Worm (Caenorhabditis elegans) whole organism, L4 larva: ENCODE measurements around the gene col-90.

ENCODE experiments used
- daf-12 ChIP-seq: fragments of 150-350 bp; optimal IDR thresholded peaks from 2 replicates; lab custom pipeline; 2014; ENCODE audit warnings: missing biosample characterization, missing genetic modification reagents, missing genetic modification characterization
- egl-27 ChIP-seq: sonication (generic microtip); optimal IDR thresholded peaks from 3 replicates; lab custom pipeline; 2017; ENCODE audit warnings: missing biosample characterization, missing genetic modification reagents, missing genetic modification characterization
- lin-39 ChIP-seq: fragments of 150-350 bp; optimal IDR thresholded peaks from 2 replicates; lab custom pipeline; 2014; ENCODE audit warnings: missing biosample characterization, missing genetic modification reagents, missing genetic modification characterization
- mep-1 ChIP-seq: fragments of 150-350 bp; sonication (generic microtip); optimal IDR thresholded peaks from 3 replicates; lab custom pipeline; 2014; ENCODE audit warnings: missing biosample characterization, missing genetic modification characterization
- nhr-102 ChIP-seq: sonication (generic microtip); optimal IDR thresholded peaks from 2 replicates; lab custom pipeline; 2016; ENCODE audit warnings: mild to moderate bottlenecking, missing genetic modification characterization, moderate library complexity, missing compliant biosample characterization

DNA sequence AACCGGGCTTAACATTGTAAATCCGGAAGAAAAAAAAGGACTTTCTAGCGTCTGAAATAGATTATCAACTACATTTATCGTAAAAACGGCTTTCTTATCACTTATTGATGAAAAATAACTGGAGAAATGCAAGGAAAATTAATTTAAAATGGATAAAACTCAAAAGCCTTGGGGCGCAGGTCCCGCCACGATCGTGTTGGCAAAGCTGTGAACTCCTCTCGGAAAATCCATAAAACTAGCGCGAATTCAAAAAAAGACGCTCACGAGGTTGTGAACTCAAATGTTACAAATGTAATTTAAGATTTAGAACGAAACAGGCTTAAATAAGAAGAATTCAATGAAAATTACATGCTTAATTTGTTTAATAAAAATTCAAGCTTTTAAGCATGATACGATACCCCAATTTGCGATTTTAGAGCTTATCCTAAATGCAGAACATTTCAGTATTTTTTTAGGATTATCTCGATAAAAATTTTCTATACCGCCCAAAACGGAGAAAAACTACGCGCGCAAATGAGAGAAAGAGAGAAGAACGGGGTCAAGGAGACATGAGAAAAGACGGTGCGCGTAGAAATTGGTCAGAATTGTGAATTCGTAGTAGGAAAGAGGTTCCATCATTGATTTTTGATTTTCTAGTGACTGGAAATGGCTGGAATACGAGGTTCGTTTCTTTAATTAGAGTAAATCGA is 3.6 kb downstream of the col-90 start, which contains the start of gene C29E4.15:
- no peak for TF ChIP-seq mep-1
- no peak for TF ChIP-seq daf-12 (tag; lab: Kevin White, UChicago)
- no peak for TF ChIP-seq egl-27 (tag; lab: Kevin White, UChicago)
- no peak for TF ChIP-seq nhr-102 (tag; lab: Kevin White, UChicago)
- no peak for TF ChIP-seq lin-39 (tag; lab: Kevin White, UChicago)
